Fruit fly (Drosophila melanogaster) whole organism, wandering third instar larva: ENCODE measurements around the gene CG13766.

Experiments
- Abd-B ChIP-seq: fragments of >200 bp; optimal IDR thresholded peaks from 2 replicates; lab custom pipeline; 2017; ENCODE audit warnings: missing biosample characterization, missing genetic modification characterization
- CG32264 ChIP-seq: fragments of 200-800 bp; sonication (Bioruptor generic); optimal IDR thresholded peaks from 2 replicates; lab custom pipeline; 2016; ENCODE audit warnings: missing biosample characterization, missing genetic modification characterization
- CG9705 ChIP-seq: fragments of 200-800 bp; sonication (Bioruptor generic); optimal IDR thresholded peaks from 2 replicates; lab custom pipeline; 2018; ENCODE audit warnings: missing biosample characterization, mild to moderate bottlenecking, missing genetic modification characterization
- CrebA ChIP-seq: fragments of 200-800 bp; sonication (Bioruptor generic); optimal IDR thresholded peaks from 2 replicates; lab custom pipeline; 2016; ENCODE audit warnings: missing biosample characterization, mild to moderate bottlenecking, missing genetic modification characterization, borderline replicate concordance
- Dfd ChIP-seq: fragments of >200 bp; optimal IDR thresholded peaks from 2 replicates; lab custom pipeline; 2017; ENCODE audit warnings: missing biosample characterization, missing genetic modification characterization
- Dif ChIP-seq: fragments of 200-275, 200-300 bp; sonication (Bioruptor generic); optimal IDR thresholded peaks from 2 replicates; lab custom pipeline; 2018; ENCODE audit warnings: missing biosample characterization, missing genetic modification characterization; ENCODE audit not compliant: partially characterized antibody
- GATAd ChIP-seq: sonication (Bioruptor generic); optimal IDR thresholded peaks from 2 replicates; lab custom pipeline; 2016; ENCODE audit warnings: missing biosample characterization, missing genetic modification characterization
- HLH106 ChIP-seq: fragments of 200-800 bp; optimal IDR thresholded peaks from 3 replicates; lab custom pipeline; 2019; ENCODE audit warnings: missing biosample characterization, mild to moderate bottlenecking, missing genetic modification characterization, moderate library complexity
- Hnf4 ChIP-seq: fragments of 200-800 bp; sonication (Bioruptor generic); optimal IDR thresholded peaks from 2 replicates; lab custom pipeline; 2016; ENCODE audit warnings: missing biosample characterization, mild to moderate bottlenecking, missing genetic modification characterization
- Hr78 ChIP-seq: fragments of >200 bp; optimal IDR thresholded peaks from 2 replicates; lab custom pipeline; 2017; ENCODE audit warnings: missing biosample characterization, missing genetic modification characterization
- Hr83 ChIP-seq: fragments of 200-300 bp; sonication (Bioruptor generic); optimal IDR thresholded peaks from 2 replicates; lab custom pipeline; 2016; ENCODE audit warnings: missing biosample characterization, mild to moderate bottlenecking, missing genetic modification characterization, moderate library complexity; ENCODE audit not compliant: poor library complexity, severe bottlenecking
- Jra ChIP-seq: sonication (Bioruptor generic); optimal IDR thresholded peaks from 2 replicates; lab custom pipeline; 2016; ENCODE audit warnings: missing biosample characterization, missing genetic modification characterization
- Myc ChIP-seq: fragments of >200 bp; optimal IDR thresholded peaks from 2 replicates; lab custom pipeline; 2017
- Rel ChIP-seq, 2 experiments: fragments of 200-800 bp; sonication (Bioruptor generic) in 1 of 2; optimal IDR thresholded peaks; 2 replicates in 1 of 2; 3 replicates in 1 of 2; lab custom pipeline; 2016 to 2019; ENCODE audit warnings: mild to moderate bottlenecking in 2 of 2, missing biosample characterization in 2 of 2, missing genetic modification characterization in 2 of 2, moderate library complexity in 1 of 2
- Vsx2 ChIP-seq: fragments of 200-300, 225-300 bp; sonication (Bioruptor generic); optimal IDR thresholded peaks from 2 replicates; lab custom pipeline; 2018; ENCODE audit warnings: missing biosample characterization, missing genetic modification characterization; ENCODE audit not compliant: partially characterized antibody
- br ChIP-seq: fragments of 200-800 bp; sonication (Bioruptor generic); optimal IDR thresholded peaks from 2 replicates; lab custom pipeline; 2016; ENCODE audit warnings: missing biosample characterization, missing genetic modification characterization
- brk ChIP-seq: fragments of 200-800 bp; sonication (Bioruptor generic); optimal IDR thresholded peaks from 2 replicates; lab custom pipeline; 2016; ENCODE audit warnings: missing biosample characterization, mild to moderate bottlenecking, missing genetic modification characterization
- dl ChIP-seq, 2 experiments: fragments of 175-275, 200-275 bp in 1 of 2; fragments of 200-275 bp in 1 of 2; sonication (Bioruptor generic); optimal IDR thresholded peaks; lab custom pipeline; 2018; ENCODE audit warnings: mild to moderate bottlenecking in 2 of 2, missing biosample characterization in 2 of 2, missing genetic modification characterization in 2 of 2, moderate library complexity in 2 of 2; ENCODE audit not compliant: partially characterized antibody in 2 of 2, insufficient read depth in 1 of 2
- dmrt93B ChIP-seq: fragments of 200-800 bp; sonication (Bioruptor generic); optimal IDR thresholded peaks from 2 replicates; lab custom pipeline; 2018; ENCODE audit warnings: missing biosample characterization, mild to moderate bottlenecking, missing genetic modification characterization
- dsf ChIP-seq: sonication (Bioruptor generic); optimal IDR thresholded peaks from 2 replicates; lab custom pipeline; 2016; ENCODE audit warnings: missing biosample characterization, missing genetic modification characterization, borderline replicate concordance
- ey ChIP-seq: fragments of 200-800 bp; sonication (Bioruptor generic); optimal IDR thresholded peaks from 2 replicates; lab custom pipeline; 2016; ENCODE audit warnings: missing biosample characterization, missing genetic modification characterization
- foxo ChIP-seq, 2 experiments: fragments of 200-800 bp; sonication (Bioruptor generic); optimal IDR thresholded peaks; 2 replicates in 1 of 2; 3 replicates in 1 of 2; lab custom pipeline; 2016 to 2017; ENCODE audit warnings: missing biosample characterization in 2 of 2, missing genetic modification characterization in 2 of 2
- fru ChIP-seq: fragments of 200-800 bp; sonication (Bioruptor generic); optimal IDR thresholded peaks from 3 replicates; lab custom pipeline; 2016; ENCODE audit warnings: missing biosample characterization, mild to moderate bottlenecking, missing genetic modification characterization
- h ChIP-seq: fragments of 200-800 bp; sonication (Bioruptor generic); optimal IDR thresholded peaks from 3 replicates; lab custom pipeline; 2016; ENCODE audit warnings: missing biosample characterization, mild to moderate bottlenecking, missing genetic modification characterization
- jim ChIP-seq: fragments of 175-275, 200-325 bp; sonication (Bioruptor generic); optimal IDR thresholded peaks from 2 replicates; lab custom pipeline; 2016; ENCODE audit warnings: missing biosample characterization, mild to moderate bottlenecking, missing genetic modification characterization
- lola ChIP-seq: fragments of >200 bp; optimal IDR thresholded peaks from 2 replicates; lab custom pipeline; 2017; ENCODE audit warnings: missing biosample characterization, missing genetic modification characterization
- pan ChIP-seq: fragments of >200 bp; optimal IDR thresholded peaks from 2 replicates; lab custom pipeline; 2017
- psq ChIP-seq: fragments of 200-800 bp; sonication (Bioruptor generic); optimal IDR thresholded peaks from 3 replicates; lab custom pipeline; 2017; ENCODE audit warnings: missing biosample characterization, mild to moderate bottlenecking, missing genetic modification characterization, moderate library complexity
- rgr ChIP-seq: fragments of 200-800 bp; sonication (Bioruptor generic); optimal IDR thresholded peaks from 3 replicates; lab custom pipeline; 2016; ENCODE audit warnings: missing biosample characterization, mild to moderate bottlenecking, missing genetic modification characterization
- sage ChIP-seq: fragments of 200-800 bp; sonication (Bioruptor generic); optimal IDR thresholded peaks from 2 replicates; lab custom pipeline; 2016; ENCODE audit warnings: missing biosample characterization, mild to moderate bottlenecking, missing genetic modification characterization
- sv ChIP-seq: fragments of 200-800 bp; sonication (Bioruptor generic); optimal IDR thresholded peaks from 3 replicates; lab custom pipeline; 2016; ENCODE audit warnings: missing biosample characterization, missing genetic modification characterization
- usp ChIP-seq: fragments of >200 bp; optimal IDR thresholded peaks from 2 replicates; lab custom pipeline; 2017; ENCODE audit warnings: missing biosample characterization, missing genetic modification characterization

CG13766 gene

DNA sequence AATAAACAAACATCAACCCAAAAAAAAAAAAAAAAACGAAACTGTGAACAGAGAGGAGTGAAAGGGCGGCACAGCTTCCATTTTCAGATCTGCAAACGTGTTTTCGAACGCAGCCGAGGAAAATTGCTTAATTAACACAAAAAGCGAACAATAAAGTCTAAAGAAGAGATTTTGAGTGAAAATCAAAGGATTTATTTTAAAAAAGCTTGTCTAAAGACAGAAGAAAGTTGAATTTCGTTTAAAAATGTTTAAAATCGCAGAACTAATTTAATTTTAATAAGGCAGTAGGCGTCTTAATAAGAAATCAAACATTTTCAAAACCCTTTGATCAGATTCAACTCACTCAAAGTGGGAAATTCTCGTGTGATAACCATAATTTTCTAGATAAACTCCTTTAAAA is 6.8 kb downstream of the CG13766 start, which contains the start of gene COX5BL:
Gene COX5BL, plus strand, starts transcription at position 301 of the 400 bp plus-strand sequence.
- no peak for TF ChIP-seq Abd-B (GFP tag; lab: Kevin White, UChicago)
- TF ChIP-seq Rel (GFP tag; optimal IDR thresholded peaks at IDR 0.05; lab: Kevin White, UChicago), result no peak
- TF ChIP-seq Rel (tag; optimal IDR thresholded peaks at IDR 0.05; lab: Kevin White, UChicago), result no peak
- TF ChIP-seq Vsx2 (GFP tag; lab: Kevin White, UChicago), result no peak
- TF ChIP-seq HLH106 (tag; lab: Kevin White, UChicago), result no peak
- TF ChIP-seq ey (GFP tag; lab: Kevin White, UChicago), result no peak
- TF ChIP-seq psq (GFP tag; lab: Kevin White, UChicago), result no peak
- no peak for TF ChIP-seq sage (GFP tag; lab: Kevin White, UChicago)
- no peak for TF ChIP-seq dmrt93B (GFP tag; lab: Kevin White, UChicago)
- no peak for TF ChIP-seq foxo (GFP tag; optimal IDR thresholded peaks at IDR 0.05; lab: Kevin White, UChicago)
- no peak for TF ChIP-seq GATAd (GFP tag; lab: Kevin White, UChicago)
- TF ChIP-seq rgr (GFP tag; lab: Kevin White, UChicago), result no peak
- no peak for TF ChIP-seq Dif (GFP tag; lab: Kevin White, UChicago)
- no peak for TF ChIP-seq CG32264 (GFP tag; lab: Kevin White, UChicago)
- no peak for TF ChIP-seq br
- TF ChIP-seq dl (GFP tag; optimal IDR thresholded peaks at IDR 0.05; lab: Kevin White, UChicago; ENCODE audit: insufficient read depth in 1 of 2, partially characterized antibody in 2 of 2), result no peak
- no peak for TF ChIP-seq lola (GFP tag; lab: Kevin White, UChicago)
- no peak for TF ChIP-seq h (GFP tag; lab: Kevin White, UChicago)

dm6 chr2L:6557429-6558384 is 8.3 kb downstream of the CG13766 start, which contains the start of the genes IFT52 and COX5B:
Gene IFT52 (minus strand): TSS chr2L:6557502.
Gene COX5B (plus strand): TSS chr2L:6557800.
- no peak for TF ChIP-seq Dif (GFP tag; lab: Kevin White, UChicago)
- TF ChIP-seq rgr (GFP tag; lab: Kevin White, UChicago), result peak; percentile 76
- peak; percentile 60 for TF ChIP-seq h (GFP tag; lab: Kevin White, UChicago)
- TF ChIP-seq CrebA (GFP tag; lab: Kevin White, UChicago), result no peak
- TF ChIP-seq CG32264 (GFP tag; lab: Kevin White, UChicago), result no peak
- peak; percentile 34 for TF ChIP-seq CG9705
- TF ChIP-seq Hr78 (GFP tag; lab: Kevin White, UChicago), result no peak
- peak in 1 of 2 experiments; percentile 71 for TF ChIP-seq foxo (GFP tag; optimal IDR thresholded peaks at IDR 0.05; lab: Kevin White, UChicago)
- TF ChIP-seq Hr83 (GFP tag; lab: Kevin White, UChicago), result peak; percentile 89
- no peak for TF ChIP-seq GATAd (GFP tag; lab: Kevin White, UChicago)
- TF ChIP-seq Dfd (GFP tag; lab: Kevin White, UChicago), result no peak
- peak; percentile 57 for TF ChIP-seq Myc
- TF ChIP-seq dmrt93B (GFP tag; lab: Kevin White, UChicago), result peak; percentile 44
- no peak for TF ChIP-seq Rel (GFP tag; optimal IDR thresholded peaks at IDR 0.05; lab: Kevin White, UChicago)
- peak; percentile 82 for TF ChIP-seq Rel (tag; optimal IDR thresholded peaks at IDR 0.05; lab: Kevin White, UChicago)
- TF ChIP-seq Jra (GFP tag; lab: Kevin White, UChicago), result no peak
- peak; percentile 43 for TF ChIP-seq sv (GFP tag; lab: Kevin White, UChicago)
- TF ChIP-seq sage (GFP tag; lab: Kevin White, UChicago), result peak; percentile 56
- no peak for TF ChIP-seq usp (GFP tag; lab: Kevin White, UChicago)
- no peak for TF ChIP-seq Hnf4 (GFP tag; lab: Kevin White, UChicago)
- TF ChIP-seq Vsx2 (GFP tag; lab: Kevin White, UChicago), result no peak
- TF ChIP-seq pan (lab: Kevin White, UChicago), result no peak
- peak; percentile 48 for TF ChIP-seq psq (GFP tag; lab: Kevin White, UChicago)
- TF ChIP-seq lola (GFP tag; lab: Kevin White, UChicago), result no peak
- no peak for TF ChIP-seq ey (GFP tag; lab: Kevin White, UChicago)
- no peak for TF ChIP-seq dsf (GFP tag; lab: Kevin White, UChicago)
- peak; percentile 46 for TF ChIP-seq HLH106 (tag; lab: Kevin White, UChicago)
- TF ChIP-seq brk (GFP tag; lab: Kevin White, UChicago), result no peak
- no peak for TF ChIP-seq jim (GFP tag; lab: Kevin White, UChicago)
- peak; percentile 62 for TF ChIP-seq fru (GFP tag; lab: Kevin White, UChicago)
